Worm (Caenorhabditis elegans): Measurements from ENCODE around the gene istr-1.

The istr-1 gene

ce11 chrV:12679807-12680206 lies 17.9 kb upstream of the istr-1 start, which contains the start of gene frpr-15:
Gene frpr-15, plus strand, starts transcription at chrV:12680107.
- TF ChIP-seq dao-5 (tag; optimal IDR thresholded peaks at IDR 0.05) (no peak), W03F9.2 (tag; optimal IDR thresholded peaks at IDR 0.05) (no peak), him-1 (tag; optimal IDR thresholded peaks at IDR 0.05) (no peak)

- no peak for TF ChIP-seq W03F9.2 (tag; optimal IDR thresholded peaks at IDR 0.05)
- TF ChIP-seq him-1 (tag; optimal IDR thresholded peaks at IDR 0.05), result no peak
- TF ChIP-seq dao-5 (tag; optimal IDR thresholded peaks at IDR 0.05), result no peak
These were observed 14.5 kb upstream of the istr-1 start for ce11 chrV:12683205-12683604.

ce11 chrV:12695155-12695554 lies 2.5 kb upstream of the istr-1 start, which contains the start of gene parn-1:
Gene parn-1, minus strand, starts transcription at chrV:12695255.
- no peak for TF ChIP-seq dao-5 (tag; optimal IDR thresholded peaks at IDR 0.05)
- no peak for TF ChIP-seq him-1 (tag; optimal IDR thresholded peaks at IDR 0.05)
- no peak for TF ChIP-seq W03F9.2 (tag; optimal IDR thresholded peaks at IDR 0.05)

- TF ChIP-seq him-1 (tag; optimal IDR thresholded peaks at IDR 0.05) (no peak), W03F9.2 (tag; optimal IDR thresholded peaks at IDR 0.05) (no peak), dao-5 (tag; optimal IDR thresholded peaks at IDR 0.05) (no peak)
These were observed 1.7 kb upstream of the istr-1 start, which contains the start of gene K10C8.4 for ce11 chrV:12695968-12696367. Gene K10C8.4, plus strand, starts transcription at chrV:12696268.

- TF ChIP-seq W03F9.2 (tag; optimal IDR thresholded peaks at IDR 0.05) (peak; percentile 62), dao-5 (tag; optimal IDR thresholded peaks at IDR 0.05) (no peak), him-1 (tag; optimal IDR thresholded peaks at IDR 0.05) (no peak)
These were observed 868 bp upstream of the istr-1 start for ce11 chrV:12696790-12697189.

ce11 chrV:12701613-12702012 lies 4.0 kb downstream of the istr-1 start:
- TF ChIP-seq dao-5 (tag; optimal IDR thresholded peaks at IDR 0.05) (no peak), W03F9.2 (tag; optimal IDR thresholded peaks at IDR 0.05) (no peak), him-1 (tag; optimal IDR thresholded peaks at IDR 0.05) (no peak)

ce11 chrV:12704077-12704476 lies 6.4 kb downstream of the istr-1 start, which contains the start of gene R11D1.1:
Gene R11D1.1, plus strand, starts transcription at chrV:12704377.
- TF ChIP-seq him-1 (tag; optimal IDR thresholded peaks at IDR 0.05), result no peak
- TF ChIP-seq W03F9.2 (tag; optimal IDR thresholded peaks at IDR 0.05), result no peak
- no peak for TF ChIP-seq dao-5 (tag; optimal IDR thresholded peaks at IDR 0.05)

- TF ChIP-seq dao-5 (tag; optimal IDR thresholded peaks at IDR 0.05), result no peak
- TF ChIP-seq him-1 (tag; optimal IDR thresholded peaks at IDR 0.05), result no peak
- TF ChIP-seq W03F9.2 (tag; optimal IDR thresholded peaks at IDR 0.05), result no peak
These were observed 8.9 kb downstream of the istr-1 start for ce11 chrV:12706511-12706910.

ce11 chrV:12708305-12708704 lies 10.6 kb downstream of the istr-1 start, which contains the start of gene R11D1.2:
Gene R11D1.2, plus strand, starts transcription at chrV:12708605.
- TF ChIP-seq dao-5 (tag; optimal IDR thresholded peaks at IDR 0.05) (no peak), W03F9.2 (tag; optimal IDR thresholded peaks at IDR 0.05) (no peak), him-1 (tag; optimal IDR thresholded peaks at IDR 0.05) (no peak)

- TF ChIP-seq dao-5 (tag; optimal IDR thresholded peaks at IDR 0.05) (no peak), W03F9.2 (tag; optimal IDR thresholded peaks at IDR 0.05) (no peak), him-1 (tag; optimal IDR thresholded peaks at IDR 0.05) (no peak)
These were observed 14.3 kb downstream of the istr-1 start, which contains the start of gene R11D1.3 for ce11 chrV:12711999-12712398. Gene R11D1.3, minus strand, starts transcription at chrV:12712099.

ce11 chrV:12714120-12714519 lies 16.5 kb downstream of the istr-1 start, which contains the start of gene R11D1.4:
Gene R11D1.4, minus strand, starts transcription at chrV:12714220.
- TF ChIP-seq dao-5 (tag; optimal IDR thresholded peaks at IDR 0.05) (no peak), him-1 (tag; optimal IDR thresholded peaks at IDR 0.05) (no peak), W03F9.2 (tag; optimal IDR thresholded peaks at IDR 0.05) (no peak)

ce11 chrV:12716447-12716846 lies 18.8 kb downstream of the istr-1 start, which contains the start of gene str-178:
Gene str-178, minus strand, starts transcription at chrV:12716547.
- no peak for TF ChIP-seq dao-5 (tag; optimal IDR thresholded peaks at IDR 0.05)
- no peak for TF ChIP-seq him-1 (tag; optimal IDR thresholded peaks at IDR 0.05)
- TF ChIP-seq W03F9.2 (tag; optimal IDR thresholded peaks at IDR 0.05), result no peak

- TF ChIP-seq him-1 (tag; optimal IDR thresholded peaks at IDR 0.05) (no peak), W03F9.2 (tag; optimal IDR thresholded peaks at IDR 0.05) (no peak), dao-5 (tag; optimal IDR thresholded peaks at IDR 0.05) (no peak)
These were observed 21.0 kb downstream of the istr-1 start, which contains the start of gene str-181 for ce11 chrV:12718622-12719021. Gene str-181, minus strand, starts transcription at chrV:12718722.

ce11 chrV:12719713-12720112 lies 22.1 kb downstream of the istr-1 start, which contains the start of gene R11D1.7:
Gene R11D1.7, plus strand, starts transcription at chrV:12720013.
- no peak for TF ChIP-seq W03F9.2 (tag; optimal IDR thresholded peaks at IDR 0.05)
- no peak for TF ChIP-seq him-1 (tag; optimal IDR thresholded peaks at IDR 0.05)
- TF ChIP-seq dao-5 (tag; optimal IDR thresholded peaks at IDR 0.05), result no peak

- TF ChIP-seq W03F9.2 (tag; optimal IDR thresholded peaks at IDR 0.05) (no peak), him-1 (tag; optimal IDR thresholded peaks at IDR 0.05) (no peak), dao-5 (tag; optimal IDR thresholded peaks at IDR 0.05) (no peak)
These were observed 28.2 kb downstream of the istr-1 start, which contains the start of gene R11D1.12 for ce11 chrV:12725893-12726292. Gene R11D1.12, minus strand, starts transcription at chrV:12725993.
